Fruit fly (Drosophila melanogaster) whole organism, embryonic: Measurements from ENCODE around the gene CG11309.

ENCODE experiments used
- CG12155 ChIP-seq: fragments of 200-800 bp; sonication (Bioruptor generic); optimal IDR thresholded peaks from 3 replicates; lab custom pipeline; 2016; ENCODE audit warnings: missing biosample characterization, missing genetic modification characterization
- CG12769 ChIP-seq: fragments of 200-800 bp; sonication (Bioruptor generic); optimal IDR thresholded peaks from 2 replicates; lab custom pipeline; 2019; ENCODE audit warnings: missing biosample characterization, mild to moderate bottlenecking, missing genetic modification characterization, moderate library complexity
- CG17802 ChIP-seq: fragments of 200-800 bp; sonication (Bioruptor generic); optimal IDR thresholded peaks from 2 replicates; lab custom pipeline; 2018; ENCODE audit warnings: missing biosample characterization, mild to moderate bottlenecking, missing genetic modification characterization, moderate library complexity
- CG17912 ChIP-seq: fragments of 200-800 bp; sonication (Bioruptor generic); optimal IDR thresholded peaks from 2 replicates; lab custom pipeline; 2018; ENCODE audit warnings: missing biosample characterization, mild to moderate bottlenecking, missing genetic modification characterization
- CG2120 ChIP-seq: fragments of 200-800 bp; sonication (Bioruptor generic); optimal IDR thresholded peaks from 3 replicates; lab custom pipeline; 2016; ENCODE audit warnings: missing biosample characterization, missing genetic modification characterization
- CG3163 ChIP-seq: fragments of 200-800 bp; sonication (Bioruptor generic); optimal IDR thresholded peaks from 3 replicates; lab custom pipeline; 2016; ENCODE audit warnings: missing biosample characterization, missing genetic modification characterization
- CG34376 ChIP-seq: fragments of 200-800 bp; sonication (Bioruptor generic); optimal IDR thresholded peaks from 2 replicates; lab custom pipeline; 2018; ENCODE audit warnings: missing biosample characterization, mild to moderate bottlenecking, missing genetic modification characterization
- CG42726 ChIP-seq: fragments of 200-800 bp; sonication (Bioruptor generic); IDR thresholded peaks from 2 replicates; pipeline ENCODE4 v1.3.6; 2022; ENCODE audit warnings: missing biosample characterization, missing genetic modification characterization; ENCODE audit not compliant: partially characterized antibody
- CG6175 ChIP-seq: fragments of 200-800 bp; sonication (Bioruptor generic); IDR thresholded peaks from 3 replicates; pipeline ENCODE4 v1.3.6; 2022; ENCODE audit warnings: missing biosample characterization, missing genetic modification characterization
- CG6813 ChIP-seq: fragments of 200-800 bp; sonication (Bioruptor generic); optimal IDR thresholded peaks from 2 replicates; lab custom pipeline; 2017; ENCODE audit warnings: missing biosample characterization, missing genetic modification characterization, mild to moderate bottlenecking, moderate library complexity, missing genetic modification reagents
- CG9727 ChIP-seq: fragments of 200-800 bp; sonication (Bioruptor generic); optimal IDR thresholded peaks from 3 replicates; lab custom pipeline; 2017; ENCODE audit warnings: missing biosample characterization, mild to moderate bottlenecking, missing genetic modification characterization
- CTCF ChIP-seq: fragments of 200-800 bp; sonication (Bioruptor generic); optimal IDR thresholded peaks from 2 replicates; lab custom pipeline; 2017; ENCODE audit warnings: missing biosample characterization, mild to moderate bottlenecking, missing genetic modification characterization, moderate library complexity
- Ets65A ChIP-seq: fragments of 200-800 bp; sonication (Bioruptor generic); peaks from one replicate; lab custom pipeline; 2016; ENCODE audit warnings: missing biosample characterization, missing genetic modification characterization
- Fer3 ChIP-seq: fragments of 200-800 bp; sonication (Bioruptor generic); optimal IDR thresholded peaks from 2 replicates; lab custom pipeline; 2018; ENCODE audit warnings: missing biosample characterization, mild to moderate bottlenecking, missing genetic modification characterization, moderate library complexity
- Hey ChIP-seq: fragments of 200-800 bp; sonication (Bioruptor generic); optimal IDR thresholded peaks from 3 replicates; lab custom pipeline; 2018; ENCODE audit warnings: missing biosample characterization, mild to moderate bottlenecking, missing genetic modification characterization
- Lpt ChIP-seq: fragments of >200 bp; optimal IDR thresholded peaks from 2 replicates; lab custom pipeline; 2018; ENCODE audit warnings: missing biosample characterization, missing genetic modification characterization
- MBD-R2 ChIP-seq: fragments of 200-800 bp; sonication (Bioruptor generic); IDR thresholded peaks from 2 replicates; pipeline ENCODE4 v1.3.6; 2022; ENCODE audit warnings: missing biosample characterization, missing genetic modification characterization
- Med ChIP-seq: fragments of 200-800 bp; sonication (Bioruptor generic); peaks from one replicate; lab custom pipeline; 2016; ENCODE audit warnings: missing biosample characterization, missing genetic modification characterization, mild to moderate bottlenecking, inconsistent platforms, moderate library complexity
- NFAT ChIP-seq: fragments of 200-800 bp; sonication (Bioruptor generic); IDR thresholded peaks from 2 replicates; pipeline ENCODE4 v1.3.6; 2022; ENCODE audit warnings: missing biosample characterization, missing genetic modification characterization
- Nf-YC ChIP-seq: fragments of 200-800 bp; optimal IDR thresholded peaks from 3 replicates; lab custom pipeline; 2019; ENCODE audit warnings: missing biosample characterization, mild to moderate bottlenecking, missing genetic modification characterization, moderate library complexity
- Xrp1 ChIP-seq: fragments of 200-800 bp; sonication (Bioruptor generic); IDR thresholded peaks from 2 replicates; pipeline ENCODE4 v1.3.6; 2022; ENCODE audit warnings: missing biosample characterization, missing genetic modification characterization
- abd-A ChIP-seq: fragments of 200-800 bp; sonication (Bioruptor generic); optimal IDR thresholded peaks from 3 replicates; lab custom pipeline; 2019; ENCODE audit warnings: missing biosample characterization, mild to moderate bottlenecking, missing genetic modification characterization, moderate library complexity
- ara ChIP-seq: fragments of 200-800 bp; sonication (Bioruptor generic); IDR thresholded peaks from 2 replicates; pipeline ENCODE4 v1.3.6; 2022; ENCODE audit warnings: missing biosample characterization, missing genetic modification characterization
- chn ChIP-seq: fragments of 200-800 bp; sonication (Bioruptor generic); optimal IDR thresholded peaks from 2 replicates; lab custom pipeline; 2016; ENCODE audit warnings: missing biosample characterization, missing genetic modification characterization
- cwo ChIP-seq: fragments of 200-800 bp; sonication (Bioruptor generic); optimal IDR thresholded peaks from 3 replicates; lab custom pipeline; 2017; ENCODE audit warnings: missing biosample characterization, missing genetic modification characterization, mild to moderate bottlenecking, moderate library complexity, missing genetic modification reagents
- emc ChIP-seq: fragments of 200-800 bp; sonication (Bioruptor generic); optimal IDR thresholded peaks from 2 replicates; lab custom pipeline; 2016; ENCODE audit warnings: missing biosample characterization, missing genetic modification characterization
- exex ChIP-seq: fragments of 200-800 bp; sonication (Bioruptor generic); optimal IDR thresholded peaks from 4 replicates; lab custom pipeline; 2018; ENCODE audit warnings: missing biosample characterization, mild to moderate bottlenecking, missing genetic modification characterization, moderate library complexity
- grn ChIP-seq: fragments of 200-800 bp; sonication (Bioruptor generic); optimal IDR thresholded peaks from 3 replicates; lab custom pipeline; 2017; ENCODE audit warnings: missing biosample characterization, missing genetic modification characterization
- mam ChIP-seq: fragments of 200-800 bp; sonication (Bioruptor generic); optimal IDR thresholded peaks from 3 replicates; lab custom pipeline; 2016; ENCODE audit warnings: missing biosample characterization, missing genetic modification characterization
- nerfin-1 ChIP-seq: fragments of 200-800 bp; sonication (Bioruptor generic); optimal IDR thresholded peaks from 3 replicates; lab custom pipeline; 2019; ENCODE audit warnings: missing biosample characterization, mild to moderate bottlenecking, missing genetic modification characterization, moderate library complexity
- pan ChIP-seq, 4 experiments: fragments of >200 bp in 3 of 4; fragments of 200-800 bp in 1 of 4; sonication (Bioruptor generic) in 1 of 4; optimal IDR thresholded peaks in 3 of 4; IDR thresholded peaks in 1 of 4; 2 replicates each; pipeline versions ENCODE4 v1.3.6 to Lab custom; 2017 to 2022; ENCODE audit warnings: missing biosample characterization in 2 of 4, missing genetic modification characterization in 2 of 4, mixed read lengths in 1 of 4
- pros ChIP-seq: fragments of 200-800 bp; sonication (Bioruptor generic); optimal IDR thresholded peaks from 3 replicates; lab custom pipeline; 2019; ENCODE audit warnings: missing biosample characterization, mild to moderate bottlenecking, missing genetic modification characterization, moderate library complexity
- rib ChIP-seq: fragments of 200-800 bp; sonication (Bioruptor generic); IDR thresholded peaks from 2 replicates; pipeline ENCODE4 v1.3.6; 2022; ENCODE audit warnings: missing biosample characterization, missing genetic modification characterization
- sim ChIP-seq: fragments of 200-800 bp; sonication (Bioruptor generic); IDR thresholded peaks from 2 replicates; pipeline ENCODE4 v1.3.6; 2022; ENCODE audit warnings: missing biosample characterization, missing genetic modification characterization
- sr ChIP-seq: fragments of 200-800 bp; sonication (Bioruptor generic); IDR thresholded peaks from 3 replicates; pipeline ENCODE4 v1.3.6; 2022; ENCODE audit warnings: missing biosample characterization, missing genetic modification characterization
- sug ChIP-seq: fragments of 200-800 bp; optimal IDR thresholded peaks from 2 replicates; lab custom pipeline; 2019; ENCODE audit warnings: missing biosample characterization, mild to moderate bottlenecking, missing genetic modification characterization, moderate library complexity
- tll ChIP-seq, 2 experiments: fragments of 200-800 bp in 1 of 2; fragments of >200 bp in 1 of 2; sonication (Bioruptor generic) in 1 of 2; optimal IDR thresholded peaks; 2 replicates each; lab custom pipeline; 2017 to 2019; ENCODE audit warnings: missing biosample characterization in 2 of 2, missing genetic modification characterization in 2 of 2, mild to moderate bottlenecking in 1 of 2, moderate library complexity in 1 of 2
- vnd ChIP-seq: fragments of 200-800 bp; sonication (Bioruptor generic); IDR thresholded peaks from 3 replicates; pipeline ENCODE4 v1.3.6; 2022; ENCODE audit warnings: missing biosample characterization, missing genetic modification characterization; ENCODE audit not compliant: partially characterized antibody
- wor ChIP-seq: fragments of 200-800 bp; sonication (Bioruptor generic); IDR thresholded peaks from 2 replicates; pipeline ENCODE4 v1.3.6; 2022; ENCODE audit warnings: missing biosample characterization, missing genetic modification characterization

Gene CG11309

dm6 chr3L:21276296-21277257 lies 27.9 kb downstream of the CG11309 start (continued):
- TF ChIP-seq nerfin-1 (peak; percentile 41), MBD-R2 (GFP tag; lab: Robert Waterston, UW) (no peak), Nf-YC (peak; percentile 36), ara (GFP tag; lab: Robert Waterston, UW) (no peak; the same call in 1 of the 2 replicates), CG6813 (GFP tag; lab: Kevin White, UChicago) (no peak), Xrp1 (peak; percentile 41), CG3163 (GFP tag; lab: Kevin White, UChicago) (peak; percentile 87), chn (GFP tag; lab: Kevin White, UChicago) (peak; percentile 37), sim (GFP tag; lab: Robert Waterston, UW) (no peak)

dm6 chr3L:21275921-21276295 lies 28.6 kb downstream of the CG11309 start:
- TF ChIP-seq CTCF (GFP tag; lab: Kevin White, UChicago) (peak; percentile 80), emc (GFP tag; lab: Kevin White, UChicago) (no peak), sr (0 out of 3 replicates have a peak, but pooled peaks have one; percentile 2), CG6175 (GFP tag; lab: Robert Waterston, UW) (0 out of 3 replicates have a peak, but pooled peaks have one; percentile 37), rib (GFP tag; lab: Robert Waterston, UW) (no peak), sug (peak; percentile 67), pros (GFP tag; lab: Kevin White, UChicago) (no peak), CG42726 (0 out of 2 replicates have a peak, but pooled peaks have one; percentile 14), CG17802 (no peak), abd-A (peak; percentile 4), exex (peak; percentile 98), vnd (GFP tag; lab: Robert Waterston, UW) (0 out of 3 replicates have a peak, but pooled peaks have one; percentile 38), pan (optimal IDR thresholded peaks at IDR 0.05; lab: Kevin White, UChicago) (no peak), pan (GFP tag; optimal IDR thresholded peaks at IDR 0.05 in 1 of 2, IDR thresholded peaks at IDR 0.05 in 1 of 2) (peak in 1 of 2 experiments; percentile 19), Med (peak; percentile 65), grn (peak; percentile 92), CG34376 (GFP tag; lab: Kevin White, UChicago) (peak; percentile 61), Hey (tag; lab: Kevin White, UChicago) (peak; percentile 59), CG12769 (tag; lab: Kevin White, UChicago) (peak; percentile 45), cwo (GFP tag; lab: Kevin White, UChicago) (peak; percentile 96), NFAT (peak; percentile 18; the same call in 1 of the 2 replicates)

- TF ChIP-seq mam = no peak
- TF ChIP-seq CG2120 (GFP tag; lab: Kevin White, UChicago) = no peak
- TF ChIP-seq tll (GFP tag; optimal IDR thresholded peaks at IDR 0.05; lab: Kevin White, UChicago) = no peak
- TF ChIP-seq sr = no peak
- TF ChIP-seq wor (GFP tag; lab: Robert Waterston, UW) = no peak
- peak; percentile 66 for TF ChIP-seq Ets65A (GFP tag; lab: Kevin White, UChicago)
- TF ChIP-seq Lpt (GFP tag; lab: Kevin White, UChicago) = no peak
- no peak for TF ChIP-seq CG17912 (GFP tag; lab: Kevin White, UChicago)
- no peak for TF ChIP-seq CG12155
- no peak for TF ChIP-seq CG9727 (GFP tag; lab: Kevin White, UChicago)
- TF ChIP-seq Fer3 (tag; lab: Kevin White, UChicago) = no peak
- peak; percentile 9 for TF ChIP-seq Med
Observed at dm6 chr3L:21273504-21273903, 31.0 kb downstream of the CG11309 start.
